Fruit fly (Drosophila melanogaster): ENCODE data around the gene t-cup.
A peak's percentile ranks its signal among the peaks of the same experiment; 100 is the strongest.

DNA sequence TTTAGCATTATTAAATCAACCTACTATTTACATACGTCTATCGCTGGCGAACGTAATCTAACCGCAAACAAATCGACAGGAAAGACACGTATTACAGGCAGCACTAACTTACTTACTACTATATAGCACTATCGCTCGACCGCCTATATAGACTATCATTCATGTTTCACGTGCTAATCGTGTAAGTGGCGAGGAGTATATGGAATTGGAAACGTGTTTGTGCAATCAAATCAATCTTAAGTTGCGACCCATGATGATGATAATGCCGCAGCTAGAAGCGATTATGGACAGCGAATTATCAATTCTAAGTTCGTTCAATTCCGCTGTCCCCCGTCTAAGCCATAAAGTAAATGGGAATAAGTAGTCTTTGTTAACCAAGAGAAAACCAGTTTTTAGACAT lies 9.3 kb downstream of the t-cup start:
- TF ChIP-seq CG12768 (GFP tag; optimal IDR thresholded peaks at IDR 0.05) (no peak), CG1620 (GFP tag; optimal IDR thresholded peaks at IDR 0.05) (no peak), ovo (GFP tag; optimal IDR thresholded peaks at IDR 0.05) (no peak), kay (GFP tag; ENCODE audit: borderline replicate concordance) (peak; percentile 82), CG14711 (tag; optimal IDR thresholded peaks at IDR 0.05) (no peak), toe (GFP tag; optimal IDR thresholded peaks at IDR 0.05) (no peak)

All from whole organism, adult.